Fruit fly (Drosophila melanogaster): ENCODE results near the gene CG42337.

Gene CG42337

dm6 chr3L:21201246-21201896 is 8.2 kb upstream of the CG42337 start:
- 0 out of 2 replicates have a peak, but pooled peaks have one; percentile 25 for TF ChIP-seq CG43689 (GFP tag; IDR thresholded peaks at IDR 0.05)
- no peak for TF ChIP-seq sr (GFP tag; IDR thresholded peaks at IDR 0.05)
- peak; percentile 22 for TF ChIP-seq Ets65A (GFP tag)
- no peak for TF ChIP-seq bab2 (GFP tag; optimal IDR thresholded peaks at IDR 0.05)
- TF ChIP-seq lab (GFP tag; optimal IDR thresholded peaks at IDR 0.05), result peak; percentile 5
- TF ChIP-seq CG14441 (GFP tag; IDR thresholded peaks at IDR 0.05), result 0 out of 2 replicates have a peak, but pooled peaks have one; percentile 20
- TF ChIP-seq Vsx1 (GFP tag; optimal IDR thresholded peaks at IDR 0.05), result peak; percentile 82
- peak; percentile 24; the same call in 1 of the 3 replicates for TF ChIP-seq row (GFP tag; IDR thresholded peaks at IDR 0.05)
- peak; percentile 20 for TF ChIP-seq CG13894 (tag; optimal IDR thresholded peaks at IDR 0.05)
- peak; percentile 22 for TF ChIP-seq sd (tag; optimal IDR thresholded peaks at IDR 0.05)
- TF ChIP-seq mirr (GFP tag; optimal IDR thresholded peaks at IDR 0.05), result peak; percentile 66
- TF ChIP-seq Drgx (GFP tag; IDR thresholded peaks at IDR 0.05), result 0 out of 2 replicates have a peak, but pooled peaks have one; percentile 27
- TF ChIP-seq bsh (GFP tag; optimal IDR thresholded peaks at IDR 0.05), result no peak
- TF ChIP-seq CG32532 (GFP tag; IDR thresholded peaks at IDR 0.05), result no peak
- TF ChIP-seq Pdp1 (GFP tag; optimal IDR thresholded peaks at IDR 0.05), result peak in 1 of 2 experiments; percentile 32
- TF ChIP-seq eve (GFP tag; optimal IDR thresholded peaks at IDR 0.05), result no peak
- TF ChIP-seq fd3F (GFP tag; optimal IDR thresholded peaks at IDR 0.05), result peak; percentile 5
- TF ChIP-seq C15 (GFP tag; IDR thresholded peaks at IDR 0.05), result 0 out of 3 replicates have a peak, but pooled peaks have one; percentile 22
- no peak for TF ChIP-seq CG17802 (tag; optimal IDR thresholded peaks at IDR 0.05)
- peak; percentile 18; the same call in 1 of the 2 replicates for TF ChIP-seq Xrp1 (GFP tag; IDR thresholded peaks at IDR 0.05)
- peak; percentile 53 for TF ChIP-seq wek (GFP tag; optimal IDR thresholded peaks at IDR 0.05)
- peak; percentile 39 for TF ChIP-seq CG12769 (tag; optimal IDR thresholded peaks at IDR 0.05)
- TF ChIP-seq CG7987 (GFP tag; optimal IDR thresholded peaks at IDR 0.05), result peak; percentile 19
- peak; percentile 3 for TF ChIP-seq NfI (GFP tag; optimal IDR thresholded peaks at IDR 0.05)
- 0 out of 3 replicates have a peak, but pooled peaks have one; percentile 19 for TF ChIP-seq Optix (GFP tag; IDR thresholded peaks at IDR 0.05)
- TF ChIP-seq sob (GFP tag; IDR thresholded peaks at IDR 0.05), result peak; percentile 46; the same call in 1 of the 2 replicates
- TF ChIP-seq CG2199 (GFP tag; IDR thresholded peaks at IDR 0.05), result 0 out of 3 replicates have a peak, but pooled peaks have one; percentile 15
- 0 out of 2 replicates have a peak, but pooled peaks have one; percentile 18 for TF ChIP-seq cas (GFP tag; IDR thresholded peaks at IDR 0.05)
- peak; percentile 42 for TF ChIP-seq CG13296 (GFP tag; optimal IDR thresholded peaks at IDR 0.05)
- TF ChIP-seq CG3281 (GFP tag; optimal IDR thresholded peaks at IDR 0.05), result peak; percentile 19
- TF ChIP-seq Rfx (GFP tag; IDR thresholded peaks at IDR 0.05), result peak; percentile 27; the same call in 1 of the 2 replicates
- TF ChIP-seq ci (GFP tag; IDR thresholded peaks at IDR 0.05), result 0 out of 3 replicates have a peak, but pooled peaks have one; percentile 21
- TF ChIP-seq CG1233 (GFP tag; optimal IDR thresholded peaks at IDR 0.05), result peak; percentile 2
- no peak for TF ChIP-seq NC2β (GFP tag; optimal IDR thresholded peaks at IDR 0.05)
- no peak for TF ChIP-seq CG30020 (tag; optimal IDR thresholded peaks at IDR 0.05)
- TF ChIP-seq Med (GFP tag), result peak; percentile 82
- TF ChIP-seq az2 (GFP tag; optimal IDR thresholded peaks at IDR 0.05), result no peak
- TF ChIP-seq HmgZ (tag; optimal IDR thresholded peaks at IDR 0.05), result peak; percentile 5
- peak; percentile 5 for TF ChIP-seq abd-A (tag; optimal IDR thresholded peaks at IDR 0.05)
- no peak for TF ChIP-seq CG8290 (GFP tag; optimal IDR thresholded peaks at IDR 0.05)
- TF ChIP-seq CG8290 (tag; optimal IDR thresholded peaks at IDR 0.05), result peak in 1 of 2 experiments; percentile 54
- TF ChIP-seq CG12071 (GFP tag; optimal IDR thresholded peaks at IDR 0.05), result peak; percentile 3
- TF ChIP-seq CG9609 (GFP tag; optimal IDR thresholded peaks at IDR 0.05), result no peak
- peak; percentile 25 for TF ChIP-seq sug (tag; optimal IDR thresholded peaks at IDR 0.05)
- no peak for TF ChIP-seq sens-2 (GFP tag; IDR thresholded peaks at IDR 0.05)
- TF ChIP-seq caup (GFP tag; optimal IDR thresholded peaks at IDR 0.05; ENCODE audit: severe bottlenecking), result peak; percentile 18
- peak; percentile 27; the same call in 1 of the 3 replicates for TF ChIP-seq Mrtf (GFP tag; IDR thresholded peaks at IDR 0.05)

Data from whole organism, embryonic.